Fruit fly (Drosophila melanogaster) whole organism, embryonic: ENCODE measurements around the gene dUTPase.

ENCODE experiments used
- CG10209 ChIP-seq: fragments of 200-800 bp; sonication (Bioruptor generic); optimal IDR thresholded peaks from 3 replicates; lab custom pipeline; 2017; ENCODE audit warnings: missing biosample characterization, mild to moderate bottlenecking, missing genetic modification characterization, missing genetic modification reagents
- CG10543 ChIP-seq: fragments of 200-800 bp; sonication (Bioruptor generic); optimal IDR thresholded peaks from 3 replicates; lab custom pipeline; 2017; ENCODE audit warnings: missing biosample characterization, mild to moderate bottlenecking, missing genetic modification characterization, moderate library complexity
- Stat92E ChIP-seq, 3 experiments: fragments of >200 bp in 2 of 3; fragments of 200-800 bp in 1 of 3; sonication (Bioruptor generic) in 1 of 3; optimal IDR thresholded peaks; 2 replicates each; lab custom pipeline; 2017 to 2019; ENCODE audit warnings: missing biosample characterization in 3 of 3, missing genetic modification characterization in 3 of 3, mild to moderate bottlenecking in 1 of 3, moderate library complexity in 1 of 3
- dmrt99B ChIP-seq: fragments of 200-800 bp; sonication (Bioruptor generic); optimal IDR thresholded peaks from 2 replicates; lab custom pipeline; 2018; ENCODE audit warnings: missing biosample characterization, mild to moderate bottlenecking, missing genetic modification characterization, moderate library complexity
- ind ChIP-seq: fragments of 200-800 bp; sonication (Bioruptor generic); optimal IDR thresholded peaks from 3 replicates; lab custom pipeline; 2016; ENCODE audit warnings: missing biosample characterization, missing genetic modification characterization
- oc ChIP-seq: fragments of 200-800 bp; sonication (Bioruptor generic); optimal IDR thresholded peaks from 2 replicates; lab custom pipeline; 2018; ENCODE audit warnings: missing biosample characterization, mild to moderate bottlenecking, missing genetic modification characterization, moderate library complexity
- pita ChIP-seq: fragments of 200-800 bp; sonication (Bioruptor generic); optimal IDR thresholded peaks from 2 replicates; lab custom pipeline; 2017; ENCODE audit warnings: missing biosample characterization, mild to moderate bottlenecking, missing genetic modification characterization
- sug ChIP-seq: fragments of 200-800 bp; optimal IDR thresholded peaks from 2 replicates; lab custom pipeline; 2019; ENCODE audit warnings: missing biosample characterization, mild to moderate bottlenecking, missing genetic modification characterization, moderate library complexity

- TF ChIP-seq pita: no peak
- TF ChIP-seq CG10209 (GFP tag; lab: Kevin White, UChicago): peak; percentile 48
- TF ChIP-seq dmrt99B (tag; lab: Kevin White, UChicago): peak; percentile 50
- TF ChIP-seq CG10543 (GFP tag; lab: Kevin White, UChicago): peak; percentile 47
- TF ChIP-seq Stat92E (GFP tag; optimal IDR thresholded peaks at IDR 0.05; lab: Kevin White, UChicago): no peak
- peak; percentile 30 for TF ChIP-seq ind (GFP tag; lab: Kevin White, UChicago)
- TF ChIP-seq sug (tag; lab: Kevin White, UChicago): no peak
- TF ChIP-seq oc: no peak
These were observed 26.7 kb downstream of the dUTPase start for dm6 chr2L:11037583-11038517.
